Worm (Caenorhabditis elegans) whole organism, mixed stage, embryonic: Measurements from ENCODE around the gene Y75B7B.2.

Experiments
- ceh-39 ChIP-seq: fragments of 150-350 bp; optimal IDR thresholded peaks from 2 replicates; lab custom pipeline; 2014; ENCODE audit warnings: missing biosample characterization, missing genetic modification characterization
- cnd-1 ChIP-seq: fragments of 200-800 bp; sonication (Bioruptor generic); optimal IDR thresholded peaks from 2 replicates; lab custom pipeline; 2018; ENCODE audit warnings: mild to moderate bottlenecking, missing genetic modification characterization, missing compliant biosample characterization
- elt-3 ChIP-seq: fragments of 150-350 bp; optimal IDR thresholded peaks from 2 replicates; lab custom pipeline; 2014; ENCODE audit warnings: missing biosample characterization, missing genetic modification characterization
- lin-32 ChIP-seq: fragments of 200-800 bp; sonication (Bioruptor generic); optimal IDR thresholded peaks from 2 replicates; lab custom pipeline; 2018; ENCODE audit warnings: mild to moderate bottlenecking, missing genetic modification characterization, missing compliant biosample characterization
- mep-1 ChIP-seq: fragments of 150-350 bp; optimal IDR thresholded peaks from 2 replicates; lab custom pipeline; 2017; ENCODE audit warnings: missing biosample characterization, missing genetic modification reagents, missing genetic modification characterization, inconsistent platforms
- nhr-12 ChIP-seq: fragments of 150-350 bp; optimal IDR thresholded peaks from 2 replicates; lab custom pipeline; 2014; ENCODE audit warnings: missing biosample characterization, missing genetic modification characterization
- nhr-76 ChIP-seq: sonication (generic microtip); optimal IDR thresholded peaks from 2 replicates; lab custom pipeline; 2017; ENCODE audit warnings: missing biosample characterization, missing genetic modification characterization
- sem-2 ChIP-seq: fragments of 200-800 bp; sonication (Bioruptor generic); optimal IDR thresholded peaks from 2 replicates; lab custom pipeline; 2018; ENCODE audit warnings: mild to moderate bottlenecking, missing genetic modification characterization, missing compliant biosample characterization
- snpc-4 ChIP-seq: fragments of 150-350 bp; optimal IDR thresholded peaks from 2 replicates; lab custom pipeline; 2014; ENCODE audit warnings: missing biosample characterization, missing genetic modification characterization
- ztf-11 ChIP-seq: fragments of 150-350 bp; optimal IDR thresholded peaks from 2 replicates; lab custom pipeline; 2014; ENCODE audit warnings: missing biosample characterization, missing genetic modification characterization

ce11 chrV:1232574-1232973 lies 43.2 kb downstream of the Y75B7B.2 start:
- TF ChIP-seq nhr-12 (tag; lab: Kevin White, UChicago) (no peak), cnd-1 (tag; lab: Kevin White, UChicago) (no peak), lin-32 (GFP tag; lab: Kevin White, UChicago) (no peak), ceh-39 (tag; lab: Kevin White, UChicago) (no peak), nhr-76 (tag; lab: Kevin White, UChicago) (no peak), sem-2 (GFP tag; lab: Kevin White, UChicago) (no peak), elt-3 (tag; lab: Kevin White, UChicago) (no peak), snpc-4 (tag; lab: Kevin White, UChicago) (no peak), ztf-11 (no peak), mep-1 (tag; lab: Kevin White, UChicago) (no peak)
